Worm (Caenorhabditis elegans): Measurements from ENCODE around the gene F20D6.6.

The F20D6.6 gene

DNA sequence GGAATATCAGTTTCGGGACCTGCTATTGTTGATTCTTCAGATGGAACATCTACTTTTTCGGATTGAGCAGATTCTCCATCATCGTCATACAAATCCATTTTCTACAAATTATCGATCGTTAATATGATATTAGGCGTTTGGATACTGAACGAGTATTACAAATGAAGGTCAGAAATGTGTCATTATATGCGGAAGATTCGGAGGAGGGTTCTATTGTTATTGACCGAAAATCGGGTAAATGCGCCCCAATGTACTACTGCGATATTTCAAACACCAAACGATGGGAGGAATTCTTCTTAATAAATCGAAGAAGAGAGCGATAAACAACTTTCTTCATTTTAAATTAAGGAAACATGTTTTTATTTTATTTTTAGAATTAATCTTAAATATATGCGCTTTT lies 30.5 kb upstream of the F20D6.6 start, which contains the start of gene spr-1:
TSS of gene spr-1 (minus strand) at position 101 of the 400 bp plus-strand sequence.
- TF ChIP-seq nhr-6 (tag; optimal IDR thresholded peaks at IDR 0.05) (no peak), hlh-30 (tag; optimal IDR thresholded peaks at IDR 0.05; ENCODE audit: insufficient read depth) (no peak), set-16 (GFP tag; IDR thresholded peaks at IDR 0.05) (no peak)

DNA sequence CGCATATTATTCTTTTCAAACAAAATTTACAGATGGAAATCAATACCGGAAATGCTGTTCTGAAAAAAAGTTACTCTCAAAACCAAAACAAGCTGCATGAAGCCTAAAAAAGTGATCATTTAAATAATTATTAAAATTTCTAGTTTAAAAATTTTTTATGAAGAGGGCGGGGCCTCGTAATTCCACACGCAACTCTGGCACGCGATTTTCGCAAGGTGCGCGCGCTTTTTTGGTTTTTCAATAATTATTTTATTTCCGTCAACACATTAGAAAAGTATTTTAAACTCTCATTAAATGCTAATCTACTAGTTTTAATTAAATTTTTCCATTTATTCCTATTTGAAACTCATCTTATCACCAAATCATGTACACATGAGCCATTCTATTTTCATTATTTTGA lies 30.0 kb upstream of the F20D6.6 start:
- TF ChIP-seq ztf-11 (tag; optimal IDR thresholded peaks at IDR 0.05) (no peak), nhr-42 (GFP tag; IDR thresholded peaks at IDR 0.05) (no peak), unc-62 (GFP tag; optimal IDR thresholded peaks at IDR 0.05 in 1 of 2) (no peak), unc-62 (tag; optimal IDR thresholded peaks at IDR 0.05) (no peak), Y75B8A.6 (GFP tag; IDR thresholded peaks at IDR 0.05) (no peak), ceh-32 (tag; optimal IDR thresholded peaks at IDR 0.05; ENCODE audit: poor library complexity) (no peak)

- TF ChIP-seq nhr-25 (tag; optimal IDR thresholded peaks at IDR 0.05; ENCODE audit: borderline replicate concordance, insufficient read depth): no peak
- no peak for TF ChIP-seq hif-1 (tag; optimal IDR thresholded peaks at IDR 0.05)
- TF ChIP-seq F44E2.7 (GFP tag; IDR thresholded peaks at IDR 0.05): no peak
- no peak for TF ChIP-seq D1046.2 (GFP tag; IDR thresholded peaks at IDR 0.05)
- TF ChIP-seq nhr-77 (tag; optimal IDR thresholded peaks at IDR 0.05): no peak
- TF ChIP-seq lin-39 (tag; optimal IDR thresholded peaks at IDR 0.05): no peak
- no peak for TF ChIP-seq egl-43 (GFP tag; IDR thresholded peaks at IDR 0.05)
- no peak for TF ChIP-seq spr-1 (tag; optimal IDR thresholded peaks at IDR 0.05)
- no peak for TF ChIP-seq lin-38 (GFP tag; IDR thresholded peaks at IDR 0.05)
- no peak for TF ChIP-seq ces-1 (GFP tag; optimal IDR thresholded peaks at IDR 0.05)
- TF ChIP-seq aly-2 (tag; optimal IDR thresholded peaks at IDR 0.05): no peak
- TF ChIP-seq zfp-3 (GFP tag; conservative IDR thresholded peaks at IDR 0.05): no peak
- no peak for TF ChIP-seq mxl-2 (GFP tag; conservative IDR thresholded peaks at IDR 0.05)
- no peak for TF ChIP-seq ZK337.2 (GFP tag; IDR thresholded peaks at IDR 0.05)
- peak; percentile 66 for TF ChIP-seq hlh-11 (tag; optimal IDR thresholded peaks at IDR 0.05)
- TF ChIP-seq fos-1 (tag; optimal IDR thresholded peaks at IDR 0.05): no peak
- TF ChIP-seq rbr-2 (tag; optimal IDR thresholded peaks at IDR 0.05): peak; percentile 55
- TF ChIP-seq F37D6.2 (tag; optimal IDR thresholded peaks at IDR 0.05): peak; percentile 5
- no peak for TF ChIP-seq nhr-28 (tag; optimal IDR thresholded peaks at IDR 0.05)
- no peak for TF ChIP-seq daf-12 (tag; optimal IDR thresholded peaks at IDR 0.05)
- no peak for TF ChIP-seq mdt-29 (GFP tag; IDR thresholded peaks at IDR 0.05)
- no peak for TF ChIP-seq cey-2 (tag; optimal IDR thresholded peaks at IDR 0.05; ENCODE audit: borderline replicate concordance, insufficient read depth)
- no peak for TF ChIP-seq zip-11 (GFP tag; IDR thresholded peaks at IDR 0.05)
- peak in 1 of 2 experiments; percentile 75 for TF ChIP-seq lsy-2 (tag; optimal IDR thresholded peaks at IDR 0.05)
- no peak for TF ChIP-seq F49E8.2 (tag; optimal IDR thresholded peaks at IDR 0.05; ENCODE audit: borderline replicate concordance)
- no peak for TF ChIP-seq Y48G9A.11 (GFP tag; IDR thresholded peaks at IDR 0.05)
- TF ChIP-seq lin-13 (GFP tag; optimal IDR thresholded peaks at IDR 0.05): no peak
- no peak for TF ChIP-seq dmd-8 (GFP tag; IDR thresholded peaks at IDR 0.05)
- TF ChIP-seq sdz-12 (GFP tag; optimal IDR thresholded peaks at IDR 0.05): no peak
- no peak for TF ChIP-seq attf-4 (tag; optimal IDR thresholded peaks at IDR 0.05)
- TF ChIP-seq mxl-3 (GFP tag; optimal IDR thresholded peaks at IDR 0.05): peak; percentile 74
- no peak for TF ChIP-seq pha-4 (GFP tag; IDR thresholded peaks at IDR 0.05)
- no peak for TF ChIP-seq pha-4 (tag; optimal IDR thresholded peaks at IDR 0.05)
- no peak for TF ChIP-seq nhr-111 (GFP tag; optimal IDR thresholded peaks at IDR 0.05)
- no peak for TF ChIP-seq lir-3 (tag; optimal IDR thresholded peaks at IDR 0.05)
- peak in 1 of 2 experiments; percentile 32 for TF ChIP-seq unc-62 (GFP tag; optimal IDR thresholded peaks at IDR 0.05 in 1 of 2)
- TF ChIP-seq unc-62 (tag; optimal IDR thresholded peaks at IDR 0.05): no peak
- no peak for TF ChIP-seq nhr-48 (tag; optimal IDR thresholded peaks at IDR 0.05)
- TF ChIP-seq T20F7.1 (GFP tag; optimal IDR thresholded peaks at IDR 0.05): peak; percentile 42
- TF ChIP-seq lin-15B (tag; optimal IDR thresholded peaks at IDR 0.05): no peak
- TF ChIP-seq ama-1 (optimal IDR thresholded peaks at IDR 0.05): no peak
These were observed 29.5 kb upstream of the F20D6.6 start, which contains the start of gene snap-1 for ce11 chrV:8130149-8130661. snap-1 (plus strand) TSS chrV:8130611.

Data from whole organism, L4 larva.